Worm (Caenorhabditis elegans) whole organism, dauer: ENCODE measurements around the gene K05F1.9.
"Not testable (repeated sequence)": the region's sequence is repeated elsewhere in the genome, so short reads cannot be mapped to it uniquely, and the experiment has no call there.

Source experiments
- unc-62 ChIP-seq: sonication (generic microtip); optimal IDR thresholded peaks from 2 replicates; lab custom pipeline; 2017; ENCODE audit warnings: missing biosample characterization, missing genetic modification reagents, missing genetic modification characterization

K05F1.9 gene

ce11 chrII:5818298-5818697 lies 17.3 kb upstream of the K05F1.9 start, which contains the start of gene ZK1248.4:
ZK1248.4 (plus strand) TSS chrII:5818598.
- no peak for TF ChIP-seq unc-62 (GFP tag; lab: Kevin White, UChicago)

- TF ChIP-seq unc-62 (GFP tag; lab: Kevin White, UChicago), result no peak
These were observed 15.4 kb upstream of the K05F1.9 start, which contains the start of gene ZK1248.20 for ce11 chrII:5816346-5816745. ZK1248.20 (plus strand) TSS chrII:5816646.

- not testable (repeated sequence) for TF ChIP-seq unc-62 (GFP tag; lab: Kevin White, UChicago)
These were observed 14.4 kb upstream of the K05F1.9 start, which contains the start of gene wago-5 for ce11 chrII:5815382-5815781. wago-5 (minus strand) TSS chrII:5815482.

ce11 chrII:5810230-5810629 lies 9.3 kb upstream of the K05F1.9 start, which contains the start of the genes msp-64 and ZK1248.5:
msp-64 (minus strand) TSS chrII:5810330.
ZK1248.5 (plus strand) TSS chrII:5810514.
- no peak for TF ChIP-seq unc-62 (GFP tag; lab: Kevin White, UChicago)

- no peak for TF ChIP-seq unc-62 (GFP tag; lab: Kevin White, UChicago)
These were observed 5.6 kb upstream of the K05F1.9 start for ce11 chrII:5806563-5806962.

ce11 chrII:5805303-5805702 lies 4.3 kb upstream of the K05F1.9 start, which contains the start of gene K05F1.10:
K05F1.10 (minus strand) TSS chrII:5805473.
- no peak for TF ChIP-seq unc-62 (GFP tag; lab: Kevin White, UChicago)

ce11 chrII:5804288-5804687 lies 3.3 kb upstream of the K05F1.9 start:
- no peak for TF ChIP-seq unc-62 (GFP tag; lab: Kevin White, UChicago)

ce11 chrII:5799553-5799952 lies 1.4 kb downstream of the K05F1.9 start, which contains the start of gene K05F1.8:
K05F1.8 (minus strand) TSS chrII:5799653.
- TF ChIP-seq unc-62 (GFP tag; lab: Kevin White, UChicago), result no peak

- TF ChIP-seq unc-62 (GFP tag; lab: Kevin White, UChicago), result no peak
These were observed 3.5 kb downstream of the K05F1.9 start, which contains the start of the genes msp-63 and msp-142 for ce11 chrII:5797348-5797977. msp-63 (minus strand) TSS chrII:5797448. msp-142 (plus strand) TSS chrII:5797927.

- TF ChIP-seq unc-62 (GFP tag; lab: Kevin White, UChicago), result no peak
These were observed 6.8 kb downstream of the K05F1.9 start, which contains the start of gene acdh-8 for ce11 chrII:5794195-5794594. acdh-8 (plus strand) TSS chrII:5794495.

- TF ChIP-seq unc-62 (GFP tag; lab: Kevin White, UChicago), result no peak
These were observed 8.5 kb downstream of the K05F1.9 start, which contains the start of gene K05F1.14 for ce11 chrII:5792490-5792889. K05F1.14 (minus strand) TSS chrII:5792590.

ce11 chrII:5790313-5790773 lies 10.6 kb downstream of the K05F1.9 start, which contains the start of gene lect-2:
lect-2 (plus strand) TSS chrII:5790723.
- no peak for TF ChIP-seq unc-62 (GFP tag; lab: Kevin White, UChicago)

ce11 chrII:5788815-5789214 lies 12.2 kb downstream of the K05F1.9 start, which contains the start of gene K05F1.13:
K05F1.13 (plus strand) TSS chrII:5789115.
- no peak for TF ChIP-seq unc-62 (GFP tag; lab: Kevin White, UChicago)

ce11 chrII:5785504-5785903 lies 15.5 kb downstream of the K05F1.9 start:
- TF ChIP-seq unc-62 (GFP tag; lab: Kevin White, UChicago), result no peak

ce11 chrII:5781935-5782921 lies 18.7 kb downstream of the K05F1.9 start, which contains the start of gene K05F1.6:
K05F1.6 (plus strand) TSS chrII:5782520.
- no peak for TF ChIP-seq unc-62 (GFP tag; lab: Kevin White, UChicago)
